Worm (Caenorhabditis elegans): Measurements from ENCODE around the gene acr-16.
A peak's percentile ranks its signal among the peaks of the same experiment; 100 is the strongest.

The acr-16 gene

DNA sequence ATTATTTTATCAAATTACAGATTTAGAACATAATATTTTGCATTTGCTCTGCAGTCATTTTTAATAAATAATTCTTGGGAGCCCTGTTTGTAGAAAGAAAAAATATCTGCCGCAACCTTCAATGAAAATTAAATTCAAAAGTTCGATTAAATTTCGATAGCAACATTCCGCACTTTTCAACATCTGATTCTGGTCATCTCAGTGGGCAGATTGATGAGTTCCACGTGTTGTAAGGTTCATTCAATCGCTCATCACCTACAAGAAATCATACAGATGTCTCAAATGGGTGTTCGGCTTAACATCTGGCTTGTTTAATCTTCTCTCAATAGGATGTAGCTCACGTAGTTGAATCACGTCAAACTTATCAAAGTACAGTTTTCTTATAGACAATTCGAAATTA is 38.9 kb downstream of the acr-16 start:
- no peak for TF ChIP-seq sptf-1 (tag; optimal IDR thresholded peaks at IDR 0.05)
- no peak for TF ChIP-seq aly-2 (tag; optimal IDR thresholded peaks at IDR 0.05)
- TF ChIP-seq ces-1 (GFP tag; optimal IDR thresholded peaks at IDR 0.05), result no peak
- peak; percentile 92 for TF ChIP-seq fkh-4 (tag; optimal IDR thresholded peaks at IDR 0.05; ENCODE audit: borderline replicate concordance)
- TF ChIP-seq mdl-1 (tag; optimal IDR thresholded peaks at IDR 0.05), result no peak
- no peak for TF ChIP-seq jun-1 (tag; optimal IDR thresholded peaks at IDR 0.05)
- no peak for TF ChIP-seq grh-1 (GFP tag; IDR thresholded peaks at IDR 0.05)
- TF ChIP-seq dsc-1 (tag; optimal IDR thresholded peaks at IDR 0.05), result peak; percentile 98
- TF ChIP-seq zag-1 (tag; optimal IDR thresholded peaks at IDR 0.05), result no peak
- TF ChIP-seq unc-130 (tag; optimal IDR thresholded peaks at IDR 0.05), result no peak
- no peak for TF ChIP-seq tbx-2 (tag; optimal IDR thresholded peaks at IDR 0.05)
- no peak for TF ChIP-seq lin-13 (GFP tag; optimal IDR thresholded peaks at IDR 0.05)
- TF ChIP-seq nhr-76 (tag; optimal IDR thresholded peaks at IDR 0.05), result no peak
- TF ChIP-seq elt-2 (tag; optimal IDR thresholded peaks at IDR 0.05), result no peak

DNA sequence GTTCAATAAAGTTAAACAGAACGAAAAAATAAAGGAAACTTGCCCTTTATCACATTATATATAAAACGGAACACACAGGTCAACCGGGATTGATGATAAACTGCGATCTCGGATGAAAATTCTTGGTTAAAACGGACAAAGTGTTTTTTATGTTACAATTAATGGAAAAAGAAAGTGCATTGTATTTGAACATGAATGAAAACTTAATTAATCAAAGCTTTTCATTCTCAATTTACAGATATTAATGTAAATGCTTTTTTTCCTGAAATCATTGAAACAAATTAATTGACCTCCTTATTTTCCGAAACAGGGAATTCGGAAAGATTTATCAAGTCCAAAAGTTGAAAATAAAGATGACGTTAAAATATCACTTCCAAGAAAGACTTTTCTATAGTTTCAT is 40.4 kb downstream of the acr-16 start, which contains the start of gene F41E6.8:
TSS of gene F41E6.8 (minus strand) at position 101 of the 400 bp plus-strand sequence.
- TF ChIP-seq aha-1 (tag; optimal IDR thresholded peaks at IDR 0.05) (no peak), tlp-1 (tag; optimal IDR thresholded peaks at IDR 0.05) (no peak), ceh-88 (GFP tag; IDR thresholded peaks at IDR 0.05) (no peak), aly-2 (tag; optimal IDR thresholded peaks at IDR 0.05) (no peak), hlh-17 (GFP tag; optimal IDR thresholded peaks at IDR 0.05; ENCODE audit: borderline replicate concordance) (no peak), blmp-1 (tag; optimal IDR thresholded peaks at IDR 0.05) (no peak), nhr-77 (tag; optimal IDR thresholded peaks at IDR 0.05) (no peak), hpl-2 (GFP tag; optimal IDR thresholded peaks at IDR 0.05) (no peak), fkh-8 (tag; optimal IDR thresholded peaks at IDR 0.05) (no peak), snpc-4 (tag; optimal IDR thresholded peaks at IDR 0.05) (no peak), nhr-85 (tag) (no peak), mab-9 (GFP tag; IDR thresholded peaks at IDR 0.05) (no peak)

DNA sequence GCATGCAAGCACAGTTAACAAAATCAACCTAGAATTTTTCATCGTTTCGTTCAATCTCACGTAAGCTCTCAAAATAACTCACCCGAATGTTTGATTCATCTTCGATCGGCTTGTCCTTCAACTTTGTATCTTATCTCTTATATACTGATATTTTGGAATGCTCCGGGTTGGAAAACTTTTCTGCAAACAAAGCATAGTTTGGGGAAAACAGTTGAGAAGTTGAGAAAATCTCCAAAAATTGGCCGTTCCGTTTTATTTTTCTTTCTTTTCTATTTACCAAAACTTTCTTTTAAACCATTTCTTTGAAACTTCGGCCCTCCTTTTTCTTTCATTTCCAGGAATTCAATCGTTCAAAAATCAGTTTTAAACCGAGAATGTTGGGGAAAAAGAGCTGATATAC is 41.6 kb downstream of the acr-16 start, which contains the start of gene F41E6.15:
TSS of gene F41E6.15 (minus strand) at position 101 of the 400 bp plus-strand sequence.
- no peak for TF ChIP-seq ceh-90 (tag; optimal IDR thresholded peaks at IDR 0.05)
- TF ChIP-seq nhr-90 (tag; optimal IDR thresholded peaks at IDR 0.05; ENCODE audit: poor library complexity), result no peak
- no peak for TF ChIP-seq ceh-63 (GFP tag; optimal IDR thresholded peaks at IDR 0.05)
- TF ChIP-seq nhr-77 (tag; optimal IDR thresholded peaks at IDR 0.05), result no peak
- no peak for TF ChIP-seq aly-2 (tag; optimal IDR thresholded peaks at IDR 0.05)
- no peak for TF ChIP-seq sptf-1 (tag; optimal IDR thresholded peaks at IDR 0.05)
- no peak for TF ChIP-seq mdl-1 (tag; optimal IDR thresholded peaks at IDR 0.05)
- no peak for TF ChIP-seq fos-1 (tag; optimal IDR thresholded peaks at IDR 0.05)
- no peak for TF ChIP-seq elt-3 (tag; optimal IDR thresholded peaks at IDR 0.05)

- TF ChIP-seq nhr-85 (tag), result peak; percentile 66
- no peak for TF ChIP-seq nhr-19 (GFP tag; conservative IDR thresholded peaks at IDR 0.05)
- peak in 1 of 2 experiments; percentile 4 for TF ChIP-seq mdl-1 (tag; optimal IDR thresholded peaks at IDR 0.05)
- TF ChIP-seq swsn-7 (tag; optimal IDR thresholded peaks at IDR 0.05), result no peak
- peak; percentile 23 for TF ChIP-seq blmp-1 (tag; optimal IDR thresholded peaks at IDR 0.05)
- TF ChIP-seq grh-1 (GFP tag; IDR thresholded peaks at IDR 0.05), result no peak
- peak; percentile 41 for TF ChIP-seq elt-2 (tag; optimal IDR thresholded peaks at IDR 0.05)
- TF ChIP-seq elt-3 (tag; optimal IDR thresholded peaks at IDR 0.05), result peak in 3 of 6 experiments; percentile 12 to 91 (median 24)
- TF ChIP-seq lin-14 (GFP tag; optimal IDR thresholded peaks at IDR 0.05), result peak; percentile 8
- TF ChIP-seq nhr-71 (tag; optimal IDR thresholded peaks at IDR 0.05), result peak; percentile 2
- peak in 1 of 2 experiments; percentile 26 for TF ChIP-seq lin-35 (GFP tag; optimal IDR thresholded peaks at IDR 0.05)
Measured at ce11 chrV:8603272-8603671, 42.3 kb downstream of the acr-16 start, which contains the start of gene F41E6.5. Gene F41E6.5 (plus strand): TSS chrV:8603480.
